Fruit fly (Drosophila melanogaster) whole organism, embryonic: ENCODE measurements around the gene CG14367.

Source experiments
- Adf1 ChIP-seq: fragments of 200-800 bp; sonication (Bioruptor generic); IDR thresholded peaks from 2 replicates; pipeline ENCODE4 v1.3.6; 2022; ENCODE audit warnings: missing biosample characterization, missing genetic modification characterization
- B-H1 ChIP-seq: fragments of 200-800 bp; sonication (Bioruptor generic); IDR thresholded peaks from 3 replicates; pipeline ENCODE4 v1.3.6; 2022; ENCODE audit warnings: missing biosample characterization, missing genetic modification characterization
- Bteb2 ChIP-seq: fragments of 200-800 bp; sonication (Bioruptor generic); optimal IDR thresholded peaks from 2 replicates; lab custom pipeline; 2016; ENCODE audit warnings: missing biosample characterization, missing genetic modification characterization
- CG11093 ChIP-seq: fragments of 200-800 bp; sonication (Bioruptor generic); IDR thresholded peaks from 3 replicates; pipeline ENCODE4 v1.3.6; 2022; ENCODE audit warnings: missing biosample characterization, missing genetic modification characterization
- CG11504 ChIP-seq: fragments of 200-800 bp; sonication (Bioruptor generic); optimal IDR thresholded peaks from 3 replicates; lab custom pipeline; 2019; ENCODE audit warnings: missing biosample characterization, mild to moderate bottlenecking, missing genetic modification characterization, moderate library complexity
- CG12236 ChIP-seq: fragments of 200-800 bp; sonication (Bioruptor generic); optimal IDR thresholded peaks from 2 replicates; lab custom pipeline; 2016; ENCODE audit warnings: missing biosample characterization, missing genetic modification characterization
- CG12299 ChIP-seq: fragments of 200-800 bp; sonication (Bioruptor generic); optimal IDR thresholded peaks from 2 replicates; lab custom pipeline; 2018; ENCODE audit warnings: missing biosample characterization, mild to moderate bottlenecking, missing genetic modification characterization
- CG13894 ChIP-seq: fragments of 200-800 bp; sonication (Bioruptor generic); optimal IDR thresholded peaks from 3 replicates; lab custom pipeline; 2018; ENCODE audit warnings: missing biosample characterization, mild to moderate bottlenecking, missing genetic modification characterization, moderate library complexity
- CG15601 ChIP-seq: fragments of 200-800 bp; sonication (Bioruptor generic); optimal IDR thresholded peaks from 3 replicates; lab custom pipeline; 2019; ENCODE audit warnings: missing biosample characterization, mild to moderate bottlenecking, missing genetic modification characterization, moderate library complexity
- CG15696 ChIP-seq: fragments of 200-800 bp; sonication (Bioruptor generic); optimal IDR thresholded peaks from 2 replicates; lab custom pipeline; 2019; ENCODE audit warnings: missing biosample characterization, mild to moderate bottlenecking, missing genetic modification characterization, moderate library complexity
- CG1603 ChIP-seq: fragments of 200-800 bp; sonication (Bioruptor generic); optimal IDR thresholded peaks from 2 replicates; lab custom pipeline; 2019; ENCODE audit warnings: missing biosample characterization, mild to moderate bottlenecking, missing genetic modification characterization, moderate library complexity
- CG17912 ChIP-seq: fragments of 200-800 bp; sonication (Bioruptor generic); optimal IDR thresholded peaks from 2 replicates; lab custom pipeline; 2018; ENCODE audit warnings: missing biosample characterization, mild to moderate bottlenecking, missing genetic modification characterization
- CG18011 ChIP-seq: fragments of 200-800 bp; sonication (Bioruptor generic); optimal IDR thresholded peaks from 2 replicates; lab custom pipeline; 2017; ENCODE audit warnings: missing biosample characterization, missing genetic modification characterization, mild to moderate bottlenecking, moderate library complexity, missing genotype
- CG1832 ChIP-seq: fragments of 200-800 bp; sonication (Bioruptor generic); optimal IDR thresholded peaks from 2 replicates; lab custom pipeline; 2017; ENCODE audit warnings: missing biosample characterization, mild to moderate bottlenecking, missing genetic modification characterization, inconsistent platforms
- CG3407 ChIP-seq: fragments of 200-800 bp; sonication (Bioruptor generic); optimal IDR thresholded peaks from 2 replicates; lab custom pipeline; 2018; ENCODE audit warnings: missing biosample characterization, mild to moderate bottlenecking, missing genetic modification characterization
- CG4820 ChIP-seq: fragments of 200-800 bp; sonication (Bioruptor generic); optimal IDR thresholded peaks from 3 replicates; lab custom pipeline; 2016; ENCODE audit warnings: missing biosample characterization, missing genetic modification characterization
- CG6272 ChIP-seq: fragments of 200-800 bp; sonication (Bioruptor generic); IDR thresholded peaks from 2 replicates; pipeline ENCODE4 v1.3.6; 2022; ENCODE audit warnings: missing biosample characterization, missing genetic modification characterization
- CG8359 ChIP-seq: fragments of 200-800 bp; sonication (Bioruptor generic); optimal IDR thresholded peaks from 2 replicates; lab custom pipeline; 2017; ENCODE audit warnings: missing biosample characterization, mild to moderate bottlenecking, missing genetic modification characterization, borderline replicate concordance
- CG8388 ChIP-seq: fragments of 200-800 bp; sonication (Bioruptor generic); optimal IDR thresholded peaks from 2 replicates; lab custom pipeline; 2019; ENCODE audit warnings: missing biosample characterization, mild to moderate bottlenecking, missing genetic modification characterization, moderate library complexity
- CG9609 ChIP-seq: fragments of 200-800 bp; sonication (Bioruptor generic); optimal IDR thresholded peaks from 3 replicates; lab custom pipeline; 2016; ENCODE audit warnings: missing biosample characterization, missing genetic modification characterization
- CG9727 ChIP-seq: fragments of 200-800 bp; sonication (Bioruptor generic); optimal IDR thresholded peaks from 3 replicates; lab custom pipeline; 2017; ENCODE audit warnings: missing biosample characterization, mild to moderate bottlenecking, missing genetic modification characterization
- CG9876 ChIP-seq: fragments of 200-800 bp; sonication (Bioruptor generic); optimal IDR thresholded peaks from 2 replicates; lab custom pipeline; 2016; ENCODE audit warnings: missing biosample characterization, missing genetic modification characterization
- CHES-1-like ChIP-seq: fragments of 200-800 bp; sonication (Bioruptor generic); optimal IDR thresholded peaks from 2 replicates; lab custom pipeline; 2016; ENCODE audit warnings: missing biosample characterization, missing genetic modification characterization
- D ChIP-seq, 2 experiments: fragments of 200-800 bp in 1 of 2; fragments of >200 bp in 1 of 2; sonication (Bioruptor generic) in 1 of 2; optimal IDR thresholded peaks; 2 replicates in 1 of 2; 3 replicates in 1 of 2; lab custom pipeline; 2017; ENCODE audit warnings: mild to moderate bottlenecking in 1 of 2, missing biosample characterization in 1 of 2, missing genetic modification characterization in 1 of 2, missing genetic modification reagents in 1 of 2
- Med ChIP-seq: fragments of 200-800 bp; sonication (Bioruptor generic); peaks from one replicate; lab custom pipeline; 2016; ENCODE audit warnings: missing biosample characterization, missing genetic modification characterization, mild to moderate bottlenecking, inconsistent platforms, moderate library complexity
- Oli ChIP-seq: fragments of 200-800 bp; sonication (Bioruptor generic); optimal IDR thresholded peaks from 2 replicates; lab custom pipeline; 2018; ENCODE audit warnings: missing biosample characterization, mild to moderate bottlenecking, missing genetic modification characterization, moderate library complexity
- PHDP ChIP-seq: fragments of 200-800 bp; sonication (Bioruptor generic); optimal IDR thresholded peaks from 3 replicates; lab custom pipeline; 2018; ENCODE audit warnings: missing biosample characterization, mild to moderate bottlenecking, missing genetic modification characterization, moderate library complexity
- Ptx1 ChIP-seq: fragments of 200-800 bp; sonication (Bioruptor generic); IDR thresholded peaks from 2 replicates; pipeline ENCODE4 v1.3.6; 2022; ENCODE audit warnings: missing biosample characterization, missing genetic modification characterization
- Ssrp ChIP-seq: fragments of 200-800 bp; sonication (Bioruptor generic); optimal IDR thresholded peaks from 2 replicates; lab custom pipeline; 2018; ENCODE audit warnings: missing biosample characterization, mild to moderate bottlenecking, missing genetic modification characterization, moderate library complexity
- Stat92E ChIP-seq, 3 experiments: fragments of >200 bp in 2 of 3; fragments of 200-800 bp in 1 of 3; sonication (Bioruptor generic) in 1 of 3; optimal IDR thresholded peaks; 2 replicates each; lab custom pipeline; 2017 to 2019; ENCODE audit warnings: missing biosample characterization in 3 of 3, missing genetic modification characterization in 3 of 3, mild to moderate bottlenecking in 1 of 3, moderate library complexity in 1 of 3
- Taf1 ChIP-seq: fragments of 200-800 bp; sonication (Bioruptor generic); IDR thresholded peaks from 2 replicates; pipeline ENCODE4 v1.3.6; 2022; ENCODE audit warnings: missing biosample characterization, missing genetic modification characterization
- ab ChIP-seq: fragments of 200-800 bp; sonication (Bioruptor generic); optimal IDR thresholded peaks from 2 replicates; lab custom pipeline; 2016; ENCODE audit warnings: missing biosample characterization, missing genetic modification characterization
- ap ChIP-seq: fragments of 200-800 bp; sonication (Bioruptor generic); IDR thresholded peaks from 2 replicates; pipeline ENCODE4 v1.3.6; 2022; ENCODE audit warnings: missing biosample characterization, missing genetic modification characterization
- bab2 ChIP-seq: fragments of 200-800 bp; sonication (Bioruptor generic); optimal IDR thresholded peaks from 2 replicates; lab custom pipeline; 2016; ENCODE audit warnings: missing biosample characterization, missing genetic modification characterization
- br ChIP-seq: fragments of >200 bp; optimal IDR thresholded peaks from 2 replicates; lab custom pipeline; 2017
- gem ChIP-seq: fragments of 200-800 bp; sonication (Bioruptor generic); optimal IDR thresholded peaks from 2 replicates; lab custom pipeline; 2019; ENCODE audit warnings: missing biosample characterization, mild to moderate bottlenecking, missing genetic modification characterization, moderate library complexity
- gsb ChIP-seq: fragments of 200-800 bp; sonication (Bioruptor generic); IDR thresholded peaks from 2 replicates; pipeline ENCODE4 v1.3.6; 2022; ENCODE audit warnings: missing biosample characterization, missing genetic modification characterization
- h ChIP-seq: fragments of >200 bp; optimal IDR thresholded peaks from 2 replicates; lab custom pipeline; 2017
- jing ChIP-seq: fragments of 200-800 bp; sonication (Bioruptor generic); optimal IDR thresholded peaks from 2 replicates; lab custom pipeline; 2018; ENCODE audit warnings: missing biosample characterization, mild to moderate bottlenecking, missing genetic modification characterization
- lab ChIP-seq: fragments of 200-800 bp; sonication (Bioruptor generic); optimal IDR thresholded peaks from 3 replicates; lab custom pipeline; 2017; ENCODE audit warnings: missing biosample characterization, missing genetic modification characterization, mild to moderate bottlenecking, moderate library complexity, missing genetic modification reagents
- lilli ChIP-seq: fragments of 200-800 bp; sonication (Bioruptor generic); optimal IDR thresholded peaks from 3 replicates; lab custom pipeline; 2016; ENCODE audit warnings: missing biosample characterization, missing genetic modification characterization
- mam ChIP-seq: fragments of 200-800 bp; sonication (Bioruptor generic); optimal IDR thresholded peaks from 3 replicates; lab custom pipeline; 2016; ENCODE audit warnings: missing biosample characterization, missing genetic modification characterization
- oc ChIP-seq: fragments of 200-800 bp; sonication (Bioruptor generic); optimal IDR thresholded peaks from 2 replicates; lab custom pipeline; 2018; ENCODE audit warnings: missing biosample characterization, mild to moderate bottlenecking, missing genetic modification characterization, moderate library complexity
- org-1 ChIP-seq: fragments of 200-800 bp; sonication (Bioruptor generic); optimal IDR thresholded peaks from 2 replicates; lab custom pipeline; 2017; ENCODE audit warnings: missing biosample characterization, missing genetic modification characterization
- prd ChIP-seq, 3 experiments: fragments of >200 bp in 2 of 3; fragments of 200-800 bp in 1 of 3; sonication (Bioruptor generic) in 1 of 3; optimal IDR thresholded peaks in 2 of 3; IDR thresholded peaks in 1 of 3; 2 replicates in 2 of 3; 3 replicates in 1 of 3; pipeline versions ENCODE4 v1.3.6 to Lab custom; 2017 to 2022; ENCODE audit warnings: missing biosample characterization in 1 of 3, missing genetic modification characterization in 1 of 3
- ranshi ChIP-seq: fragments of 200-800 bp; sonication (Bioruptor generic); IDR thresholded peaks from 2 replicates; pipeline ENCODE4 v1.3.6; 2022; ENCODE audit warnings: missing biosample characterization, missing genetic modification characterization
- run ChIP-seq: fragments of 200-800 bp; sonication (Bioruptor generic); optimal IDR thresholded peaks from 3 replicates; lab custom pipeline; 2018; ENCODE audit warnings: missing biosample characterization, mild to moderate bottlenecking, missing genetic modification characterization
- vvl ChIP-seq: fragments of 200-800 bp; sonication (Bioruptor generic); IDR thresholded peaks from 2 replicates; pipeline ENCODE4 v1.3.6; 2022; ENCODE audit warnings: missing biosample characterization, missing genetic modification characterization

Gene CG14367

dm6 chr3R:13660924-13661659 lies 32.8 kb upstream of the CG14367 start, which contains the start of gene B52 (continued):
- TF ChIP-seq CG12236 (GFP tag; lab: Kevin White, UChicago): peak; percentile 1
- no peak for TF ChIP-seq br (lab: Kevin White, UChicago)
- TF ChIP-seq ap (GFP tag; lab: Robert Waterston, UW): no peak; the same call in 1 of the 2 replicates
- TF ChIP-seq CG4820 (GFP tag; lab: Kevin White, UChicago): no peak
- peak; percentile 42 for TF ChIP-seq Bteb2
- peak; percentile 70 for TF ChIP-seq PHDP
- no peak for TF ChIP-seq oc (tag; lab: Kevin White, UChicago)
- TF ChIP-seq Ptx1 (GFP tag; lab: Robert Waterston, UW): peak; percentile 59
- TF ChIP-seq Stat92E (GFP tag; optimal IDR thresholded peaks at IDR 0.05; lab: Kevin White, UChicago): peak in 1 of 3 experiments; percentile 8
- TF ChIP-seq CG6272 (GFP tag; lab: Robert Waterston, UW): peak; percentile 49; the same call in 1 of the 2 replicates
- TF ChIP-seq CG3407: peak; percentile 50
- TF ChIP-seq CG1603 (tag; lab: Kevin White, UChicago): peak; percentile 83
- peak; percentile 71 for TF ChIP-seq CG17912 (GFP tag; lab: Kevin White, UChicago)
- no peak for TF ChIP-seq CG1832 (GFP tag; lab: Kevin White, UChicago)
- peak; percentile 16 for TF ChIP-seq ab (GFP tag; lab: Kevin White, UChicago)
- peak; percentile 43 for TF ChIP-seq CG18011
- peak; percentile 17 for TF ChIP-seq jing (GFP tag; lab: Kevin White, UChicago)
- TF ChIP-seq ranshi (GFP tag; lab: Robert Waterston, UW): peak; percentile 49; the same call in 1 of the 2 replicates
- peak; percentile 47; the same call in 2 of the 3 replicates for TF ChIP-seq CG11093
- no peak for TF ChIP-seq bab2 (GFP tag; lab: Kevin White, UChicago)
- peak; percentile 97 for TF ChIP-seq Med (GFP tag; lab: Kevin White, UChicago)
- TF ChIP-seq CG12299: peak; percentile 52
- TF ChIP-seq D (optimal IDR thresholded peaks at IDR 0.05; lab: Kevin White, UChicago): peak; percentile 8
- peak; percentile 41 for TF ChIP-seq D (GFP tag; optimal IDR thresholded peaks at IDR 0.05; lab: Kevin White, UChicago)
- peak; percentile 66 for TF ChIP-seq mam (GFP tag; lab: Kevin White, UChicago)
- peak; percentile 34 for TF ChIP-seq CG15601 (tag; lab: Kevin White, UChicago)
- peak; percentile 40 for TF ChIP-seq CG8388 (GFP tag; lab: Kevin White, UChicago)
- TF ChIP-seq CG13894 (tag; lab: Kevin White, UChicago): no peak
- TF ChIP-seq Taf1: no peak; the same call in 1 of the 2 replicates
- TF ChIP-seq org-1 (GFP tag; lab: Kevin White, UChicago): peak; percentile 44
- TF ChIP-seq Ssrp (tag; lab: Kevin White, UChicago): no peak
- no peak for TF ChIP-seq run
- TF ChIP-seq lab (GFP tag; lab: Kevin White, UChicago): peak; percentile 87
- TF ChIP-seq prd (optimal IDR thresholded peaks at IDR 0.05; lab: Kevin White, UChicago): no peak
- peak; percentile 66 for TF ChIP-seq prd (GFP tag; IDR thresholded peaks at IDR 0.05; lab: Robert Waterston, UW)
- TF ChIP-seq Adf1: peak; percentile 24; the same call in 1 of the 2 replicates
- no peak for TF ChIP-seq CG11504 (tag; lab: Kevin White, UChicago)
- TF ChIP-seq CG9609 (GFP tag; lab: Kevin White, UChicago): peak; percentile 48
- TF ChIP-seq gsb: peak; percentile 70
- TF ChIP-seq B-H1 (GFP tag; lab: Robert Waterston, UW): peak; percentile 28; the same call in 2 of the 3 replicates
- TF ChIP-seq lilli (GFP tag; lab: Kevin White, UChicago): no peak
- peak; percentile 10 for TF ChIP-seq CG15696
- TF ChIP-seq CG8359 (GFP tag; lab: Kevin White, UChicago): peak; percentile 51
- TF ChIP-seq Oli: peak; percentile 10
- peak; percentile 41 for TF ChIP-seq gem (tag; lab: Kevin White, UChicago)
- TF ChIP-seq CG9727 (GFP tag; lab: Kevin White, UChicago): peak; percentile 68
- peak; percentile 80 for TF ChIP-seq vvl (GFP tag; lab: Robert Waterston, UW)
- peak; percentile 42 for TF ChIP-seq CG9876 (GFP tag; lab: Kevin White, UChicago)
- TF ChIP-seq h (lab: Kevin White, UChicago): no peak
- TF ChIP-seq CHES-1-like (GFP tag; lab: Kevin White, UChicago): peak; percentile 49
